Fruit fly (Drosophila melanogaster) S2 (cell line): ENCODE data around the gene nAChRalpha2.

Source experiments
- CG8478 ChIP-seq: fragments of >200 bp; optimal IDR thresholded peaks from 2 replicates; lab custom pipeline; 2018
- CTCF ChIP-seq, 2 experiments: fragments of >200 bp; optimal IDR thresholded peaks; 2 replicates each; lab custom pipeline; 2018

- no peak for TF ChIP-seq CG8478
- TF ChIP-seq CTCF (optimal IDR thresholded peaks at IDR 0.05; lab: Kevin White, UChicago): no peak
Measured at dm6 chr3R:24469097-24469496, 16.1 kb upstream of the nAChRalpha2 start, which contains the start of gene CG31128.
